Worm (Caenorhabditis elegans) whole organism, L1 larva: Measurements from ENCODE around the gene irld-47.

ENCODE experiments used
- C04F5.9 ChIP-seq: sonication (generic microtip); optimal IDR thresholded peaks from 2 replicates; lab custom pipeline; 2016; ENCODE audit warnings: missing genetic modification characterization, missing compliant biosample characterization
- C16A3.4 ChIP-seq: fragments of 150-350 bp; optimal IDR thresholded peaks from 2 replicates; lab custom pipeline; 2014; ENCODE audit warnings: missing biosample characterization, missing genetic modification characterization
- C34B4.2 ChIP-seq: sonication (generic microtip); optimal IDR thresholded peaks from 2 replicates; lab custom pipeline; 2017; ENCODE audit warnings: mild to moderate bottlenecking, missing genetic modification characterization, missing compliant biosample characterization
- alr-1 ChIP-seq: fragments of 200-800 bp; sonication (Bioruptor generic); optimal IDR thresholded peaks from 2 replicates; lab custom pipeline; 2018; ENCODE audit warnings: borderline replicate concordance, mild to moderate bottlenecking, missing genetic modification characterization, missing compliant biosample characterization
- blmp-1 ChIP-seq: fragments of 150-350 bp; optimal IDR thresholded peaks from 2 replicates; lab custom pipeline; 2014; ENCODE audit warnings: missing biosample characterization, missing genetic modification characterization
- ceh-82 ChIP-seq, 3 experiments: fragments of 150-350 bp in 1 of 3; sonication (generic microtip) in 2 of 3; optimal IDR thresholded peaks; 2 replicates each; lab custom pipeline; 2014 to 2017; ENCODE audit warnings: missing biosample characterization in 3 of 3, missing genetic modification characterization in 3 of 3
- ceh-90 ChIP-seq: sonication (generic microtip); optimal IDR thresholded peaks from 2 replicates; lab custom pipeline; 2016; ENCODE audit warnings: missing genetic modification characterization, missing compliant biosample characterization
- dpl-1 ChIP-seq, 3 experiments: fragments of 150-350 bp in 2 of 3; sonication (generic microtip) in 1 of 3; optimal IDR thresholded peaks; 2 replicates each; lab custom pipeline; 2014 to 2017; ENCODE audit warnings: missing biosample characterization in 3 of 3, missing genetic modification characterization in 3 of 3, missing genetic modification reagents in 3 of 3
- efl-1 ChIP-seq, 4 experiments: fragments of 150-350 bp; optimal IDR thresholded peaks in 3 of 4; peaks in 1 of 4; 1 replicate in 1 of 4; 2 replicates in 3 of 4; lab custom pipeline; 2014; ENCODE audit warnings: missing biosample characterization in 2 of 4, missing genetic modification characterization in 2 of 4, missing genetic modification reagents in 2 of 4
- grh-1 ChIP-seq: fragments of 200-800 bp; sonication (Bioruptor generic); IDR thresholded peaks from 2 replicates; pipeline ENCODE4 v1.3.6; 2022; ENCODE audit warnings: missing genetic modification reagents, missing genetic modification characterization, missing compliant biosample characterization
- hpl-2 ChIP-seq: fragments of 150-350 bp; optimal IDR thresholded peaks from 2 replicates; lab custom pipeline; 2014; ENCODE audit warnings: missing biosample characterization, missing genetic modification reagents, missing genetic modification characterization
- jun-1 ChIP-seq: fragments of 150-350 bp; optimal IDR thresholded peaks from 2 replicates; lab custom pipeline; 2014; ENCODE audit warnings: missing biosample characterization, missing genetic modification reagents, missing genetic modification characterization
- lin-13 ChIP-seq: fragments of 150-350 bp; optimal IDR thresholded peaks from 2 replicates; lab custom pipeline; 2014; ENCODE audit warnings: missing biosample characterization, missing genetic modification reagents, missing genetic modification characterization
- lin-14 ChIP-seq: fragments of 200-800 bp; sonication (Bioruptor generic); optimal IDR thresholded peaks from 2 replicates; lab custom pipeline; 2018; ENCODE audit warnings: mild to moderate bottlenecking, missing genetic modification characterization, moderate library complexity, missing compliant biosample characterization
- lin-15B ChIP-seq: fragments of 150-350 bp; sonication (generic microtip); optimal IDR thresholded peaks from 3 replicates; lab custom pipeline; 2014; ENCODE audit warnings: missing biosample characterization, missing genetic modification characterization
- lin-35 ChIP-seq, 2 experiments: fragments of 150-350 bp; optimal IDR thresholded peaks; 2 replicates each; lab custom pipeline; 2014; ENCODE audit warnings: missing biosample characterization in 2 of 2, missing genetic modification characterization in 2 of 2, missing genetic modification reagents in 2 of 2
- lin-39 ChIP-seq: fragments of 150-350 bp; optimal IDR thresholded peaks from 2 replicates; lab custom pipeline; 2014; ENCODE audit warnings: missing biosample characterization, missing genetic modification reagents, missing genetic modification characterization
- lsy-2 ChIP-seq, 2 experiments: fragments of 150-350 bp; optimal IDR thresholded peaks; 2 replicates each; lab custom pipeline; 2014; ENCODE audit warnings: missing biosample characterization in 2 of 2, missing genetic modification characterization in 2 of 2
- mdl-1 ChIP-seq, 2 experiments: fragments of 150-350 bp; optimal IDR thresholded peaks; 2 replicates each; lab custom pipeline; 2014 to 2017; ENCODE audit warnings: missing biosample characterization in 2 of 2, missing genetic modification characterization in 2 of 2, inconsistent platforms in 1 of 2
- nhr-237 ChIP-seq: fragments of 150-350 bp; optimal IDR thresholded peaks from 2 replicates; lab custom pipeline; 2014; ENCODE audit warnings: missing biosample characterization, missing genetic modification characterization
- nhr-47 ChIP-seq: sonication (generic microtip); optimal IDR thresholded peaks from 2 replicates; lab custom pipeline; 2016; ENCODE audit warnings: mild to moderate bottlenecking, missing genetic modification characterization, moderate library complexity, missing compliant biosample characterization
- nhr-71 ChIP-seq: sonication (generic microtip); optimal IDR thresholded peaks from 2 replicates; lab custom pipeline; 2016; ENCODE audit warnings: mild to moderate bottlenecking, missing genetic modification characterization, moderate library complexity, missing compliant biosample characterization
- nhr-77 ChIP-seq: fragments of 150-350 bp; optimal IDR thresholded peaks from 2 replicates; lab custom pipeline; 2014; ENCODE audit warnings: missing biosample characterization, missing genetic modification characterization
- nhr-85 ChIP-seq: sonication (generic microtip); peaks from one replicate; lab custom pipeline; 2016; ENCODE audit warnings: missing genetic modification characterization, inconsistent platforms, missing compliant biosample characterization
- nhr-90 ChIP-seq: sonication (generic microtip); optimal IDR thresholded peaks from 2 replicates; lab custom pipeline; 2016; ENCODE audit warnings: mild to moderate bottlenecking, missing genetic modification characterization, missing compliant biosample characterization; ENCODE audit not compliant: poor library complexity
- pax-3 ChIP-seq: fragments of 200-800 bp; sonication (Bioruptor generic); optimal IDR thresholded peaks from 2 replicates; lab custom pipeline; 2018; ENCODE audit warnings: mild to moderate bottlenecking, missing genetic modification characterization, moderate library complexity, missing compliant biosample characterization
- pqm-1 ChIP-seq: sonication (generic microtip); optimal IDR thresholded peaks from 3 replicates; lab custom pipeline; 2017; ENCODE audit warnings: missing biosample characterization, missing genetic modification characterization
- rnt-1 ChIP-seq: sonication (generic microtip); optimal IDR thresholded peaks from 2 replicates; lab custom pipeline; 2016; ENCODE audit warnings: mild to moderate bottlenecking, missing genetic modification characterization, moderate library complexity, missing compliant biosample characterization
- snu-23 ChIP-seq: sonication (generic microtip); optimal IDR thresholded peaks from 2 replicates; lab custom pipeline; 2016; ENCODE audit warnings: missing genetic modification characterization, missing compliant biosample characterization
- sox-4 ChIP-seq: sonication (generic microtip); optimal IDR thresholded peaks from 2 replicates; lab custom pipeline; 2016; ENCODE audit warnings: missing genetic modification characterization, missing compliant biosample characterization
- swsn-7 ChIP-seq: sonication (generic microtip); optimal IDR thresholded peaks from 2 replicates; lab custom pipeline; 2016; ENCODE audit warnings: missing genetic modification characterization, missing compliant biosample characterization
- tbx-2 ChIP-seq: sonication (generic microtip); optimal IDR thresholded peaks from 2 replicates; lab custom pipeline; 2016; ENCODE audit warnings: missing genetic modification characterization, missing compliant biosample characterization
- unc-62 ChIP-seq: fragments of 150-350 bp; optimal IDR thresholded peaks from 2 replicates; lab custom pipeline; 2014; ENCODE audit warnings: missing biosample characterization, missing genetic modification reagents, missing genetic modification characterization
- ztf-11 ChIP-seq, 2 experiments: sonication (generic microtip); optimal IDR thresholded peaks; 2 replicates each; lab custom pipeline; 2016 to 2017; ENCODE audit warnings: missing genetic modification characterization in 2 of 2, missing biosample characterization in 1 of 2, missing compliant biosample characterization in 1 of 2

irld-47 gene

DNA sequence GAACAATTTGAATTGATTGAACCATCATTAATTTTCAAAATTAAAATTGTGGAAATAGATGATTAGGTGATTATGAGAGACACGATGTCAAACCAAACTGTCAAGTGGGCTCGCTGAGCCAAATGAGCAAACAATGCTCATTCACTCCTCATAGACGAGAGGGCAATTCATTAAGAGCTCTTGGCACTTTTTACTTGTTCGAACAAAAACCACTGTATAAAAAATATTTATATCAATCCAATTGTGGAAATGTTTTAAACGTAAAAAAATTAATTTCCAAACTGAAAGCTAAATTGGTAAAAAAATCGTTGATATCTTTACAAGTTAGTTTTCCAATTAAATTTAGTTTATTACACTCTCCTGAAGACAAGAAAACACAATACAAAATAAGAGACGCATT, 27.3 kb upstream of the irld-47 start, which contains the start of gene acr-7:
Gene acr-7, minus strand, starts transcription at position 101 of the 400 bp plus-strand sequence.
- TF ChIP-seq jun-1 (tag; lab: Kevin White, UChicago) (no peak), sox-4 (tag; lab: Kevin White, UChicago) (no peak), C16A3.4 (tag; lab: Kevin White, UChicago) (no peak), ztf-11 (tag; optimal IDR thresholded peaks at IDR 0.05; lab: Kevin White, UChicago) (no peak), lin-35 (GFP tag; optimal IDR thresholded peaks at IDR 0.05; lab: Kevin White, UChicago) (no peak), lin-15B (no peak), efl-1 (optimal IDR thresholded peaks at IDR 0.05; lab: Kevin White, UChicago) (no peak), efl-1 (GFP tag; optimal IDR thresholded peaks at IDR 0.05 in 1 of 2; lab: Kevin White, UChicago) (no peak), tbx-2 (tag; lab: Kevin White, UChicago) (no peak), C34B4.2 (tag; lab: Kevin White, UChicago) (no peak), ceh-82 (tag; optimal IDR thresholded peaks at IDR 0.05; lab: Kevin White, UChicago) (no peak), hpl-2 (GFP tag; lab: Kevin White, UChicago) (no peak)

- TF ChIP-seq nhr-90 (tag; lab: Kevin White, UChicago): no peak
- TF ChIP-seq C34B4.2 (tag; lab: Kevin White, UChicago): no peak
- TF ChIP-seq lin-14: peak; percentile 14
- TF ChIP-seq nhr-85 (tag; lab: Kevin White, UChicago): no peak
- TF ChIP-seq lsy-2 (tag; optimal IDR thresholded peaks at IDR 0.05; lab: Kevin White, UChicago): peak in 1 of 2 experiments; percentile 32
- TF ChIP-seq efl-1 (optimal IDR thresholded peaks at IDR 0.05; lab: Kevin White, UChicago): peak in 1 of 2 experiments; percentile 10
- no peak for TF ChIP-seq efl-1 (GFP tag; optimal IDR thresholded peaks at IDR 0.05 in 1 of 2; lab: Kevin White, UChicago)
- no peak for TF ChIP-seq lin-35 (GFP tag; optimal IDR thresholded peaks at IDR 0.05; lab: Kevin White, UChicago)
- TF ChIP-seq snu-23 (GFP tag; lab: Kevin White, UChicago): no peak
- no peak for TF ChIP-seq pax-3
- TF ChIP-seq nhr-77 (tag; lab: Kevin White, UChicago): peak; percentile 7
- no peak for TF ChIP-seq lin-13 (GFP tag; lab: Kevin White, UChicago)
- no peak for TF ChIP-seq nhr-71
- no peak for TF ChIP-seq grh-1 (GFP tag; lab: Robert Waterston, UW)
- TF ChIP-seq pqm-1: no peak
- TF ChIP-seq lin-39 (tag; lab: Kevin White, UChicago): no peak
- peak in 1 of 3 experiments; percentile 18 for TF ChIP-seq dpl-1 (GFP tag; optimal IDR thresholded peaks at IDR 0.05; lab: Kevin White, UChicago)
- TF ChIP-seq, all 84 proteins: peak for 5
These were observed 23.4 kb upstream of the irld-47 start, which contains the start of gene T09A5.4 for ce11 chrII:7845571-7846236. T09A5.4 (plus strand) TSS chrII:7846186.

- TF ChIP-seq nhr-237 (no peak), nhr-85 (tag; lab: Kevin White, UChicago) (peak; percentile 61)
- TF ChIP-seq, all 84 proteins: peak for 1
These were observed 19.7 kb upstream of the irld-47 start, which contains the start of gene klp-3 for ce11 chrII:7842053-7842452. klp-3 (plus strand) TSS chrII:7842353.

DNA sequence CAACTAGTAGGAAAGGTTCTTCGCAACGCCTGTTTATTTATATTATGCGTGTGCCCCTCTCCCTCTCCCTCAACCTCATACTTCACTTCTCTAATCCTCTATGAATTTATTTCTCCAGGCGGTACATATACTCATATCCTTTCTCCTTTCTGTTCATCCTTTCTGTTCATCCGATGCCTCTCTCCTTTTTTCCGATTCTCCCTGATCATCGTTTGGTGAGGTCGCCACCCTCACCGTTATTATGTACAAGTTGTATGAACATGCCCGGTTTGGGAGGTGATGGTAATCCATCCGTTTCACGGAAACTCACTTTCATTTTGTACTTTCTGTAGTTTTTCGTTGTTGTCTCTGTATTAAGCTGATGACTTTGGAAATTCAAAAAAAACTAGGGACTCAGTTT, 17.3 kb upstream of the irld-47 start:
- TF ChIP-seq blmp-1 (tag; lab: Kevin White, UChicago) (peak; percentile 90), lin-35 (GFP tag; optimal IDR thresholded peaks at IDR 0.05; lab: Kevin White, UChicago) (peak in 1 of 2 experiments; percentile 8), rnt-1 (tag; lab: Kevin White, UChicago) (peak; percentile 15), lin-14 (peak; percentile 47), ceh-90 (tag; lab: Kevin White, UChicago) (no peak)

DNA sequence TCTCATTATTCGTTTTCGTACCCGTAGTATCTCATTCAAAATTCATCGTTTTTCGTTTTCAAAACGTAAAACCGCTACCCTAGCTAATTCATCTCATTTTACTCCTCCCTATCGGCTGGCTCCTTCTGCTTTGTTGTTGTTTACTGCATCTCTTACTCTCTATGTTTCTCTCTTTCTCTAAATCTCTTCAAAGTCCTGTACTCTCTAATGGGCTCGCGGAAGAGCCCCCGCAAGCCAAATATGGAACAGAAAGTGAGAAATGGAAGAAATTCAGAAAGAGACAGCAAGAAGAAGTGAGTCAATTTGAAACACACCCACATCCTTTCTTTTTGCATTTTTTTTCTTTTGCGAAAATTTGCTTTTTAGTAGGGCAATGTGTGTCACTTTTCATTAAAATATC, 16.3 kb upstream of the irld-47 start:
- TF ChIP-seq alr-1 (tag; lab: Kevin White, UChicago) (no peak), nhr-85 (tag; lab: Kevin White, UChicago) (peak; percentile 33), lin-14 (peak; percentile 83), nhr-47 (tag; lab: Kevin White, UChicago) (peak; percentile 29), lsy-2 (tag; optimal IDR thresholded peaks at IDR 0.05; lab: Kevin White, UChicago) (peak; percentile 2 to 22), unc-62 (GFP tag; lab: Kevin White, UChicago) (peak; percentile 17), C04F5.9 (tag; lab: Kevin White, UChicago) (no peak), efl-1 (optimal IDR thresholded peaks at IDR 0.05; lab: Kevin White, UChicago) (peak; percentile 9 to 28), efl-1 (GFP tag; optimal IDR thresholded peaks at IDR 0.05 in 1 of 2; lab: Kevin White, UChicago) (peak in 1 of 2 experiments; percentile 13), nhr-71 (peak; percentile 20), hpl-2 (GFP tag; lab: Kevin White, UChicago) (no peak), swsn-7 (tag; lab: Kevin White, UChicago) (peak; percentile 3), nhr-237 (no peak), ceh-82 (tag; optimal IDR thresholded peaks at IDR 0.05; lab: Kevin White, UChicago) (peak in 1 of 3 experiments; percentile 28), mdl-1 (tag; optimal IDR thresholded peaks at IDR 0.05; lab: Kevin White, UChicago) (no peak), rnt-1 (tag; lab: Kevin White, UChicago) (peak; percentile 10), lin-15B (no peak)
